Fruit fly (Drosophila melanogaster) whole organism, embryonic: ENCODE data around the gene CG32454.

Source experiments
- CG10321 ChIP-seq: fragments of 200-800 bp; sonication (Bioruptor generic); IDR thresholded peaks from 2 replicates; pipeline ENCODE4 v1.3.6; 2022; ENCODE audit warnings: missing biosample characterization, missing genetic modification characterization
- CG11398 ChIP-seq: fragments of 200-800 bp; sonication (Bioruptor generic); optimal IDR thresholded peaks from 2 replicates; lab custom pipeline; 2016; ENCODE audit warnings: missing biosample characterization, missing genetic modification characterization
- CG12104 ChIP-seq: fragments of 200-800 bp; sonication (Bioruptor generic); optimal IDR thresholded peaks from 3 replicates; lab custom pipeline; 2016; ENCODE audit warnings: missing biosample characterization, missing genetic modification characterization
- CG12155 ChIP-seq: fragments of 200-800 bp; sonication (Bioruptor generic); optimal IDR thresholded peaks from 3 replicates; lab custom pipeline; 2016; ENCODE audit warnings: missing biosample characterization, missing genetic modification characterization
- CG12236 ChIP-seq: fragments of 200-800 bp; sonication (Bioruptor generic); optimal IDR thresholded peaks from 2 replicates; lab custom pipeline; 2016; ENCODE audit warnings: missing biosample characterization, missing genetic modification characterization
- CG1233 ChIP-seq: fragments of 200-800 bp; sonication (Bioruptor generic); optimal IDR thresholded peaks from 4 replicates; lab custom pipeline; 2018; ENCODE audit warnings: missing biosample characterization, mild to moderate bottlenecking, missing genetic modification characterization
- CG15073 ChIP-seq: fragments of 200-800 bp; sonication (Bioruptor generic); optimal IDR thresholded peaks from 2 replicates; lab custom pipeline; 2016; ENCODE audit warnings: missing biosample characterization, missing genetic modification characterization
- CG17912 ChIP-seq: fragments of 200-800 bp; sonication (Bioruptor generic); optimal IDR thresholded peaks from 2 replicates; lab custom pipeline; 2018; ENCODE audit warnings: missing biosample characterization, mild to moderate bottlenecking, missing genetic modification characterization
- CG1832 ChIP-seq: fragments of 200-800 bp; sonication (Bioruptor generic); optimal IDR thresholded peaks from 2 replicates; lab custom pipeline; 2017; ENCODE audit warnings: missing biosample characterization, mild to moderate bottlenecking, missing genetic modification characterization, inconsistent platforms
- CG2199 ChIP-seq: fragments of 200-800 bp; sonication (Bioruptor generic); IDR thresholded peaks from 3 replicates; pipeline ENCODE4 v1.3.6; 2022; ENCODE audit warnings: missing biosample characterization, missing genetic modification characterization
- CG2712 ChIP-seq: fragments of 200-800 bp; optimal IDR thresholded peaks from 3 replicates; lab custom pipeline; 2019; ENCODE audit warnings: missing biosample characterization, mild to moderate bottlenecking, missing genetic modification characterization, moderate library complexity
- CG2875 ChIP-seq: fragments of 200-800 bp; sonication (Bioruptor generic); optimal IDR thresholded peaks from 2 replicates; lab custom pipeline; 2017; ENCODE audit warnings: missing biosample characterization, mild to moderate bottlenecking, missing genetic modification characterization, missing genetic modification reagents
- CG3065 ChIP-seq: fragments of 200-800 bp; sonication (Bioruptor generic); optimal IDR thresholded peaks from 2 replicates; lab custom pipeline; 2016; ENCODE audit warnings: missing biosample characterization, missing genetic modification characterization
- CG3163 ChIP-seq: fragments of 200-800 bp; sonication (Bioruptor generic); optimal IDR thresholded peaks from 3 replicates; lab custom pipeline; 2016; ENCODE audit warnings: missing biosample characterization, missing genetic modification characterization
- CG6175 ChIP-seq: fragments of 200-800 bp; sonication (Bioruptor generic); IDR thresholded peaks from 3 replicates; pipeline ENCODE4 v1.3.6; 2022; ENCODE audit warnings: missing biosample characterization, missing genetic modification characterization
- CG6654 ChIP-seq: fragments of 200-800 bp; sonication (Bioruptor generic); optimal IDR thresholded peaks from 2 replicates; lab custom pipeline; 2017; ENCODE audit warnings: missing biosample characterization, mild to moderate bottlenecking, missing genetic modification characterization
- CG6854 ChIP-seq: fragments of 200-800 bp; sonication (Bioruptor generic); optimal IDR thresholded peaks from 3 replicates; lab custom pipeline; 2017; ENCODE audit warnings: missing biosample characterization, mild to moderate bottlenecking, missing genetic modification characterization
- CG7357 ChIP-seq: fragments of 200-800 bp; sonication (Bioruptor generic); IDR thresholded peaks from 3 replicates; pipeline ENCODE4 v1.3.6; 2022; ENCODE audit warnings: missing biosample characterization, missing genetic modification characterization
- CG9609 ChIP-seq: fragments of 200-800 bp; sonication (Bioruptor generic); optimal IDR thresholded peaks from 3 replicates; lab custom pipeline; 2016; ENCODE audit warnings: missing biosample characterization, missing genetic modification characterization
- CG9727 ChIP-seq: fragments of 200-800 bp; sonication (Bioruptor generic); optimal IDR thresholded peaks from 3 replicates; lab custom pipeline; 2017; ENCODE audit warnings: missing biosample characterization, mild to moderate bottlenecking, missing genetic modification characterization
- CHES-1-like ChIP-seq: fragments of 200-800 bp; sonication (Bioruptor generic); optimal IDR thresholded peaks from 2 replicates; lab custom pipeline; 2016; ENCODE audit warnings: missing biosample characterization, missing genetic modification characterization
- Chrac-16 ChIP-seq: fragments of 200-800 bp; sonication (Bioruptor generic); optimal IDR thresholded peaks from 3 replicates; lab custom pipeline; 2016; ENCODE audit warnings: missing biosample characterization, missing genetic modification characterization
- Gug ChIP-seq: fragments of 200-800 bp; sonication (Bioruptor generic); IDR thresholded peaks from 4 replicates; pipeline ENCODE4 v1.3.6; 2022; ENCODE audit warnings: missing biosample characterization, missing genetic modification characterization
- HLH4C ChIP-seq: fragments of 200-800 bp; sonication (Bioruptor generic); IDR thresholded peaks from 3 replicates; pipeline ENCODE4 v1.3.6; 2022; ENCODE audit warnings: missing biosample characterization, missing genetic modification characterization; ENCODE audit not compliant: partially characterized antibody
- Hr78 ChIP-seq, 2 experiments: fragments of 200-800 bp in 1 of 2; fragments of >200 bp in 1 of 2; sonication (Bioruptor generic) in 1 of 2; optimal IDR thresholded peaks; 2 replicates each; lab custom pipeline; 2017 to 2019; ENCODE audit warnings: missing biosample characterization in 2 of 2, missing genetic modification characterization in 2 of 2, mild to moderate bottlenecking in 1 of 2, moderate library complexity in 1 of 2
- Kr ChIP-seq: fragments of 200-800 bp; sonication (Bioruptor generic); optimal IDR thresholded peaks from 2 replicates; lab custom pipeline; 2017; ENCODE audit warnings: missing biosample characterization, mild to moderate bottlenecking, missing genetic modification characterization
- Med ChIP-seq: fragments of 200-800 bp; sonication (Bioruptor generic); peaks from one replicate; lab custom pipeline; 2016; ENCODE audit warnings: missing biosample characterization, missing genetic modification characterization, mild to moderate bottlenecking, inconsistent platforms, moderate library complexity
- Poxn ChIP-seq: fragments of 200-800 bp; sonication (Bioruptor generic); IDR thresholded peaks from 2 replicates; pipeline ENCODE4 v1.3.6; 2022; ENCODE audit warnings: missing biosample characterization, missing genetic modification characterization
- cad ChIP-seq: fragments of >200 bp; optimal IDR thresholded peaks from 2 replicates; lab custom pipeline; 2017; ENCODE audit warnings: missing biosample characterization, missing genetic modification characterization
- caup ChIP-seq: fragments of 200-800 bp; sonication (Bioruptor generic); optimal IDR thresholded peaks from 3 replicates; lab custom pipeline; 2017; ENCODE audit warnings: missing biosample characterization, mild to moderate bottlenecking, missing genetic modification characterization, moderate library complexity; ENCODE audit not compliant: severe bottlenecking
- ci ChIP-seq: fragments of 200-800 bp; sonication (Bioruptor generic); IDR thresholded peaks from 3 replicates; pipeline ENCODE4 v1.3.6; 2022; ENCODE audit warnings: missing biosample characterization, missing genetic modification characterization
- crp ChIP-seq, 2 experiments: fragments of 200-800 bp; sonication (Bioruptor generic); optimal IDR thresholded peaks; 2 replicates in 1 of 2; 3 replicates in 1 of 2; lab custom pipeline; 2017; ENCODE audit warnings: missing biosample characterization in 2 of 2, missing genetic modification characterization in 2 of 2, mild to moderate bottlenecking in 1 of 2, moderate library complexity in 1 of 2
- fd96Cb ChIP-seq: fragments of 200-800 bp; sonication (Bioruptor generic); optimal IDR thresholded peaks from 2 replicates; lab custom pipeline; 2018; ENCODE audit warnings: missing biosample characterization, mild to moderate bottlenecking, missing genetic modification characterization, moderate library complexity
- hb ChIP-seq: fragments of 200-800 bp; sonication (Bioruptor generic); IDR thresholded peaks from 3 replicates; pipeline ENCODE4 v1.3.6; 2022; ENCODE audit warnings: missing biosample characterization, missing genetic modification characterization; ENCODE audit not compliant: partially characterized antibody
- mirr ChIP-seq: fragments of 200-800 bp; sonication (Bioruptor generic); optimal IDR thresholded peaks from 3 replicates; lab custom pipeline; 2018; ENCODE audit warnings: missing biosample characterization, mild to moderate bottlenecking, missing genetic modification characterization
- oc ChIP-seq: fragments of 200-800 bp; sonication (Bioruptor generic); optimal IDR thresholded peaks from 2 replicates; lab custom pipeline; 2018; ENCODE audit warnings: missing biosample characterization, mild to moderate bottlenecking, missing genetic modification characterization, moderate library complexity
- odd ChIP-seq: fragments of 200-800 bp; sonication (Bioruptor generic); optimal IDR thresholded peaks from 2 replicates; lab custom pipeline; 2017; ENCODE audit warnings: missing biosample characterization, mild to moderate bottlenecking, missing genetic modification characterization
- phol ChIP-seq: fragments of 200-800 bp; sonication (Bioruptor generic); optimal IDR thresholded peaks from 3 replicates; lab custom pipeline; 2018; ENCODE audit warnings: missing biosample characterization, mild to moderate bottlenecking, missing genetic modification characterization, moderate library complexity
- repo ChIP-seq: fragments of 200-800 bp; sonication (Bioruptor generic); optimal IDR thresholded peaks from 2 replicates; lab custom pipeline; 2016; ENCODE audit warnings: missing biosample characterization, missing genetic modification characterization
- sd ChIP-seq: fragments of 200-800 bp; sonication (Bioruptor generic); optimal IDR thresholded peaks from 3 replicates; lab custom pipeline; 2018; ENCODE audit warnings: missing biosample characterization, mild to moderate bottlenecking, missing genetic modification characterization, moderate library complexity
- sim ChIP-seq: fragments of 200-800 bp; sonication (Bioruptor generic); IDR thresholded peaks from 2 replicates; pipeline ENCODE4 v1.3.6; 2022; ENCODE audit warnings: missing biosample characterization, missing genetic modification characterization
- sisA ChIP-seq: fragments of 200-800 bp; sonication (Bioruptor generic); IDR thresholded peaks from 2 replicates; pipeline ENCODE4 v1.3.6; 2022; ENCODE audit warnings: missing biosample characterization, missing genetic modification characterization
- ssp ChIP-seq: fragments of 200-800 bp; sonication (Bioruptor generic); IDR thresholded peaks from 2 replicates; pipeline ENCODE4 v1.3.6; 2022; ENCODE audit warnings: missing biosample characterization, missing genetic modification characterization
- stwl ChIP-seq: fragments of 200-800 bp; sonication (Bioruptor generic); optimal IDR thresholded peaks from 3 replicates; lab custom pipeline; 2018; ENCODE audit warnings: missing biosample characterization, mild to moderate bottlenecking, missing genetic modification characterization, moderate library complexity

The CG32454 gene

dm6 chr3L:22724046-22724771 is 5.4 kb upstream of the CG32454 start (continued):
- TF ChIP-seq CG3163 (GFP tag; lab: Kevin White, UChicago) (no peak), stwl (tag; lab: Kevin White, UChicago) (peak; percentile 59), CG6175 (GFP tag; lab: Robert Waterston, UW) (no peak), Gug (GFP tag; lab: Robert Waterston, UW) (no peak), oc (tag; lab: Kevin White, UChicago) (no peak), CG10321 (GFP tag; lab: Robert Waterston, UW) (no peak), CG9609 (no peak), caup (no peak), cad (peak; percentile 81), CG2199 (peak; percentile 75; the same call in 1 of the 3 replicates), Kr (GFP tag; lab: Kevin White, UChicago) (no peak), crp (GFP tag; optimal IDR thresholded peaks at IDR 0.05; lab: Kevin White, UChicago) (no peak), CG9727 (GFP tag; lab: Kevin White, UChicago) (no peak), CG3065 (GFP tag; lab: Kevin White, UChicago) (peak; percentile 40), CG15073 (no peak), Med (GFP tag; lab: Kevin White, UChicago) (peak; percentile 70), Hr78 (GFP tag; optimal IDR thresholded peaks at IDR 0.05; lab: Kevin White, UChicago) (no peak), CG11398 (no peak), ssp (GFP tag; lab: Robert Waterston, UW) (peak; percentile 38), CG6654 (GFP tag; lab: Kevin White, UChicago) (no peak), phol (tag; lab: Kevin White, UChicago) (peak; percentile 25), CG2712 (tag; lab: Kevin White, UChicago) (peak; percentile 1), sisA (GFP tag; lab: Robert Waterston, UW) (no peak), Poxn (no peak), odd (GFP tag; lab: Kevin White, UChicago) (no peak), CG12155 (GFP tag; lab: Kevin White, UChicago) (no peak), CG12236 (no peak), CG17912 (GFP tag; lab: Kevin White, UChicago) (no peak), Chrac-16 (GFP tag; lab: Kevin White, UChicago) (no peak), CG12104 (GFP tag; lab: Kevin White, UChicago) (no peak), CG2875 (GFP tag; lab: Kevin White, UChicago) (no peak), CHES-1-like (no peak), repo (no peak), hb (no peak), HLH4C (GFP tag; lab: Robert Waterston, UW) (no peak), CG7357 (peak; percentile 33; the same call in 1 of the 3 replicates), sd (tag; lab: Kevin White, UChicago) (peak; percentile 81), sim (GFP tag; lab: Robert Waterston, UW) (no peak), CG1233 (no peak), ci (0 out of 3 replicates have a peak, but pooled peaks have one; percentile 34), mirr (GFP tag; lab: Kevin White, UChicago) (no peak), CG1832 (GFP tag; lab: Kevin White, UChicago) (peak; percentile 30), fd96Cb (no peak), CG6854 (GFP tag; lab: Kevin White, UChicago) (no peak)
